Worm (Caenorhabditis elegans): Measurements from ENCODE around the gene srw-89.

DNA sequence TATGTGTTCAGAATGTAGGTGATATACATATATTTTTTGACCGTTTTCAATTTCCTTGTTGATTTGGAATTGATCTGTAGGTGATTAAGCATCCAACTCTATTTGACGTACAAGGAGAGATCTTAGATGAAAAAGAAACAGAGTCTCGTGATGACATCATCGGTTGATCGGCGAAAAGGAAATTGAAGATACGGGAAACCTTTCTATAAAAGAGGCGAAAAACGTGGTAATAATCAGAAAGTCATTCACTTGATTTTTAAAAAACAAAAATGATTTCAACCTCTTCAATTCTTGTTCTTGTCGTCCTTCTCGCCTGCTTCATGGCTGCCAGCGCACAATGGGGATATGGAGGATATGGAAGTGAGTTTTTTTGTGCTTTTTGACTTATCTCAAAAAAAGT lies 32.7 kb upstream of the srw-89 start, which contains the start of gene nlp-29:
- TF ChIP-seq mxl-1 (tag; optimal IDR thresholded peaks at IDR 0.05) (no peak), C17E4.6 (GFP tag; IDR thresholded peaks at IDR 0.05) (no peak), pha-4 (tag; optimal IDR thresholded peaks at IDR 0.05) (no peak), ztf-28 (GFP tag; IDR thresholded peaks at IDR 0.05) (no peak), hlh-26 (GFP tag; conservative IDR thresholded peaks at IDR 0.05) (no peak), akir-1 (GFP tag; optimal IDR thresholded peaks at IDR 0.05) (no peak), ceh-79 (tag; optimal IDR thresholded peaks at IDR 0.05) (no peak), mcd-1 (GFP tag; IDR thresholded peaks at IDR 0.05) (no peak), lir-1 (GFP tag; conservative IDR thresholded peaks at IDR 0.05) (no peak), unc-130 (GFP tag; optimal IDR thresholded peaks at IDR 0.05) (no peak)
